Fruit fly (Drosophila melanogaster) S2 (cell line): ENCODE data around the gene mthl15.

Source experiments
- CG8478 ChIP-seq: fragments of >200 bp; optimal IDR thresholded peaks from 2 replicates; lab custom pipeline; 2018
- CTCF ChIP-seq, 2 experiments: fragments of >200 bp; optimal IDR thresholded peaks; 2 replicates each; lab custom pipeline; 2018

dm6 chr2L:10250441-10250847 lies 12.3 kb upstream of the mthl15 start, which contains the start of the genes bsk and CG31717:
- TF ChIP-seq CTCF (optimal IDR thresholded peaks at IDR 0.05; lab: Kevin White, UChicago) (no peak), CG8478 (no peak)
